Worm (Caenorhabditis elegans) whole organism, L4/young adult: Measurements from ENCODE around the gene C15C8.4.

Source experiments
- W03F9.2 ChIP-seq: fragments of 150-350 bp; optimal IDR thresholded peaks from 2 replicates; lab custom pipeline; 2014; ENCODE audit warnings: missing biosample characterization, missing genetic modification characterization
- dao-5 ChIP-seq: sonication (generic microtip); optimal IDR thresholded peaks from 2 replicates; lab custom pipeline; 2016; ENCODE audit warnings: missing genotype, missing genetic modification characterization, moderate library complexity, missing compliant biosample characterization
- him-1 ChIP-seq: sonication (generic microtip); optimal IDR thresholded peaks from 2 replicates; lab custom pipeline; 2016; ENCODE audit warnings: missing genotype, missing genetic modification reagents, missing genetic modification characterization, missing compliant biosample characterization

DNA sequence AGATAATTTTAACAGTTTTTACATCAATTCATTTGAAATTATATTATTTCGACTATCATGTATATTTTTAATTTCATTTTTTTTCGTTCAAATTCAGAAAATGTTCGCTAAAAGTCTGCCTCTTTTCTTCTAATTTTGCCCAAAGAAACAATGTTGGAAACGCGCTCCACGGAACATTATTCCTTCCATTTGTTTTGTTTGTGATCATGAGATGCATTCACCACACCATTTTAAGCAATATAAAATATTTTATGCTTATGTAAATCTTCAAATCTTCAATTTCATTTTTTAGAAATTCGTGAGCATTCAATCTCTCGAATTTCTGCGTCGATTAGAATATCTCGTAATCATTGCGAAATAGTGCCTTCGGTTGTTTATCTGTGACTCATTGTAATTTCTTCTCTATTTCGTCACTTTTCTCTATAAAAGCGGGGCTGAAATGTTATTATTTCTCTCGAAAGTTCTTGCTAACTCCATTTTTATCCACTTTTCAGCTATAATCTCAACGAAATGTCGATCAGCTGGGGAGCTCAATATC lies 49.8 kb downstream of the C15C8.4 start, which contains the start of gene istr-1:
- TF ChIP-seq him-1 (no peak), W03F9.2 (no peak), dao-5 (no peak)
